Fruit fly (Drosophila melanogaster) Kc167 (cell line): Measurements from ENCODE around the gene CG3408.

Experiments
- Myc ChIP-seq: fragments of >200 bp; optimal IDR thresholded peaks from 2 replicates; lab custom pipeline; 2017; ENCODE audit warnings: missing external identifiers
- insv ChIP-seq: fragments of >200 bp; optimal IDR thresholded peaks from 3 replicates; lab custom pipeline; 2018; ENCODE audit warnings: missing external identifiers
- psq ChIP-seq: fragments of >200 bp; optimal IDR thresholded peaks from 2 replicates; lab custom pipeline; 2017; ENCODE audit warnings: missing external identifiers
- ttk ChIP-seq: sonication (Bioruptor generic); optimal IDR thresholded peaks from 2 replicates; lab custom pipeline; 2017; ENCODE audit warnings: missing external identifiers

DNA sequence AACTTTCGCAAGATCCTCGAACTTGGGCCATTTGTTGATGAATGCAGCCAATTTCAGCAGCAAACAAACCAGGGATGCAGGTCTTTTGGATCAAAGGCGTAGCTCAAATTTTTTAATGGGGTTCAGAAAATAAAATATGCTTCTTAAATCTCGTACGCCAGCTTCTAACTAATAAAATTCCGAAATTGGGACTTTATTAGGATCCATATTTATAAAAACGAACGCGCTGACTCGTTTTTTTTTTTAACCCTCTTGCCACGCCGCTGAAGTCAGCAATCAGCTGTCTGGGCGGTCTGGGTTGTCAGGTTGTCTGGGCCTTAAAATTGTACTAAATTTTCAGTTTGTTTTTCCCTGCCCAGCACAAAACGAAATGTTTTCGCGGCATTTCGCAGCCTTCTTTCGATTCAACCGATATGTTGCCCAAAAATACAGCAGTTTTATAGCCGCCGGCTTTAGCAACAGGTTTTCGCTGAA lies 51.7 kb downstream of the CG3408 start, which contains the start of gene CG3437:
- TF ChIP-seq ttk (no peak), insv (lab: Kevin White, UChicago) (no peak), Myc (lab: Kevin White, UChicago) (no peak), psq (lab: Kevin White, UChicago) (no peak)
